Fruit fly (Drosophila melanogaster) Kc167 (cell line): Measurements from ENCODE around the gene Oatp26F.

Source experiments
- Myc ChIP-seq: fragments of >200 bp; optimal IDR thresholded peaks from 2 replicates; lab custom pipeline; 2017; ENCODE audit warnings: missing external identifiers
- Sin3A ChIP-seq: fragments of >200 bp; optimal IDR thresholded peaks from 2 replicates; lab custom pipeline; 2018; ENCODE audit warnings: missing external identifiers
- h ChIP-seq: fragments of >200 bp; optimal IDR thresholded peaks from 3 replicates; lab custom pipeline; 2018; ENCODE audit warnings: missing external identifiers
- insv ChIP-seq: fragments of >200 bp; optimal IDR thresholded peaks from 3 replicates; lab custom pipeline; 2018; ENCODE audit warnings: missing external identifiers
- psq ChIP-seq: fragments of >200 bp; optimal IDR thresholded peaks from 2 replicates; lab custom pipeline; 2017; ENCODE audit warnings: missing external identifiers
- ttk ChIP-seq: sonication (Bioruptor generic); optimal IDR thresholded peaks from 2 replicates; lab custom pipeline; 2017; ENCODE audit warnings: missing external identifiers

DNA sequence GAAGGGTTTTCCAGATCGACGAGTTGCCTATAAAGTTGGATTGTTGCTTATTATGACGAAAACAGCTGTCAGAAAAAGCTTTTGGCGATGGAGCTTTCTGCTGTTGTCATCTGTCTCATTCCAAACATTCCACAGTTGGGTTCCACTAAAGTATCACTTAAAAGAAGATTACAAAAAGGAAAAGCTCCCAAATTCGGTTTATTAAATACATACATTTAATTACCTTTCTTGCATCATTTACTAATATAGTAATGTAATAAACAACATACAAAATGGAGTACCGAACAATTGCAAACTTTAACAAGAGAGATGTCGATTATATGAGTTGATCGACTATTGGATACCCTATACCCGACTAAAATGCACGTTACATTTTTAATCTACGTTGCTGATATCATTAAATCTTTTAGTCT, 24.1 kb upstream of the Oatp26F start, which contains the start of gene CG31633:
- TF ChIP-seq Sin3A = no peak
- TF ChIP-seq psq = no peak
- TF ChIP-seq Myc (lab: Kevin White, UChicago) = no peak
- TF ChIP-seq h (lab: Kevin White, UChicago) = no peak
- TF ChIP-seq insv (lab: Kevin White, UChicago) = no peak
- TF ChIP-seq ttk (lab: Kevin White, UChicago) = no peak
